Worm (Caenorhabditis elegans) whole organism, L1 larva: ENCODE data around the gene fbxa-95.
A peak's percentile ranks its signal among the peaks of the same experiment; 100 is the strongest.
"Not testable (repeated sequence)": the region's sequence is repeated elsewhere in the genome, so short reads cannot be mapped to it uniquely, and the experiment has no call there.

Source experiments
- ceh-63 ChIP-seq: fragments of 200-800 bp; sonication (Bioruptor generic); optimal IDR thresholded peaks from 2 replicates; lab custom pipeline; 2018; ENCODE audit warnings: mild to moderate bottlenecking, missing genetic modification characterization, missing compliant biosample characterization
- ces-1 ChIP-seq: fragments of 150-350 bp; optimal IDR thresholded peaks from 2 replicates; lab custom pipeline; 2014; ENCODE audit warnings: missing biosample characterization, missing genetic modification reagents, missing genetic modification characterization
- efl-3 ChIP-seq: fragments of 200-800 bp; sonication (Bioruptor generic); optimal IDR thresholded peaks from 2 replicates; lab custom pipeline; 2018; ENCODE audit warnings: mild to moderate bottlenecking, missing genetic modification characterization, missing compliant biosample characterization
- lsy-2 ChIP-seq, 2 experiments: fragments of 150-350 bp; optimal IDR thresholded peaks; 2 replicates each; lab custom pipeline; 2014; ENCODE audit warnings: missing biosample characterization in 2 of 2, missing genetic modification characterization in 2 of 2
- nhr-19 ChIP-seq: fragments of 200-800 bp; sonication (Bioruptor generic); conservative IDR thresholded peaks from 2 replicates; pipeline ENCODE4 v1.3.6; 2022; ENCODE audit warnings: missing genetic modification characterization, missing compliant biosample characterization
- nhr-77 ChIP-seq: fragments of 150-350 bp; optimal IDR thresholded peaks from 2 replicates; lab custom pipeline; 2014; ENCODE audit warnings: missing biosample characterization, missing genetic modification characterization
- snpc-4 ChIP-seq: fragments of 150-350 bp; optimal IDR thresholded peaks from 2 replicates; lab custom pipeline; 2014; ENCODE audit warnings: missing biosample characterization, missing genetic modification characterization
- sptf-1 ChIP-seq: fragments of 150-350 bp; optimal IDR thresholded peaks from 2 replicates; lab custom pipeline; 2014; ENCODE audit warnings: missing biosample characterization, missing genetic modification characterization
- tbx-2 ChIP-seq: sonication (generic microtip); optimal IDR thresholded peaks from 2 replicates; lab custom pipeline; 2016; ENCODE audit warnings: missing genetic modification characterization, missing compliant biosample characterization
- unc-62 ChIP-seq: fragments of 150-350 bp; optimal IDR thresholded peaks from 2 replicates; lab custom pipeline; 2014; ENCODE audit warnings: missing biosample characterization, missing genetic modification reagents, missing genetic modification characterization
- zip-4 ChIP-seq: fragments of 200-800 bp; sonication (Bioruptor generic); optimal IDR thresholded peaks from 2 replicates; lab custom pipeline; 2018; ENCODE audit warnings: mild to moderate bottlenecking, missing genetic modification characterization, moderate library complexity, missing compliant biosample characterization

ce11 chrV:15585744-15586143 lies 14.5 kb downstream of the fbxa-95 start:
- TF ChIP-seq zip-4 (GFP tag; lab: Kevin White, UChicago); efl-3 (GFP tag; lab: Kevin White, UChicago); unc-62 (GFP tag; lab: Kevin White, UChicago); nhr-19 (GFP tag; lab: Robert Waterston, UW); ceh-63 (GFP tag; lab: Kevin White, UChicago); tbx-2 (tag; lab: Kevin White, UChicago); sptf-1 (tag; lab: Kevin White, UChicago); snpc-4 (tag; lab: Kevin White, UChicago); ces-1 (GFP tag; lab: Kevin White, UChicago); nhr-77 (tag; lab: Kevin White, UChicago): not testable (repeated sequence)
- TF ChIP-seq lsy-2 (tag; optimal IDR thresholded peaks at IDR 0.05; lab: Kevin White, UChicago) = peak in 1 of 2 experiments; percentile 5
